Worm (Caenorhabditis elegans): ENCODE measurements around the gene srw-16.

DNA sequence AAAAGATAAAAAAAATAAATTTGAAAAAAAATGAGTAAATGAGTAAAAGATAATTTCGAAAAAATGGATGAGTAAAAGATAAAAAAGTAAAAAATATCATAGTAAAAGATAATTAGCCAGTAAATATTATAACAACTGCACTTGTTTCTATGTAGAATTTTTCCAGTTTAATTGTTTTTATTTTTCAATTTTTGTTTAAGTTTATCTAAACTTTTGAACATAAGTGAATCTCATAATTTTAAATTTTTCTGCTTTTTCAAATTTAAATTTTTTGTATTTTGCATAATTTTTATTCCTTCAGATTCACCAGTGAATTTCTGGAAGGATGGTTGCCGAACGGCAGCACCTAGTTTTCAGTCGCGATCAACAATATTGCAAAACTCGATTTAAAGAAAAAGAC is 33.4 kb downstream of the srw-16 start, which contains the start of gene chil-12:
- no peak for TF ChIP-seq C16A3.4 (tag; optimal IDR thresholded peaks at IDR 0.05)
- TF ChIP-seq ces-1 (GFP tag; optimal IDR thresholded peaks at IDR 0.05), result no peak
- no peak for TF ChIP-seq ama-1 (optimal IDR thresholded peaks at IDR 0.05)
- TF ChIP-seq nhr-76 (tag; optimal IDR thresholded peaks at IDR 0.05), result no peak
- no peak for TF ChIP-seq zag-1 (tag; optimal IDR thresholded peaks at IDR 0.05)
- TF ChIP-seq lin-14 (GFP tag; optimal IDR thresholded peaks at IDR 0.05), result no peak
- no peak for TF ChIP-seq lsy-2 (tag; optimal IDR thresholded peaks at IDR 0.05)
- no peak for TF ChIP-seq nhr-28 (tag; optimal IDR thresholded peaks at IDR 0.05)
- TF ChIP-seq alr-1 (tag; optimal IDR thresholded peaks at IDR 0.05; ENCODE audit: borderline replicate concordance), result no peak
- no peak for TF ChIP-seq nhr-19 (GFP tag; conservative IDR thresholded peaks at IDR 0.05)
- TF ChIP-seq sptf-1 (tag; optimal IDR thresholded peaks at IDR 0.05), result no peak
- no peak for TF ChIP-seq elt-3 (tag; optimal IDR thresholded peaks at IDR 0.05)
